Worm (Caenorhabditis elegans) whole organism, L3 larva: ENCODE measurements around the gene dcr-1.

Experiments
- R02D3.7 ChIP-seq: fragments of 150-350 bp; optimal IDR thresholded peaks from 2 replicates; lab custom pipeline; 2014; ENCODE audit warnings: missing biosample characterization, missing genetic modification characterization
- ZK546.5 ChIP-seq: sonication (generic microtip); optimal IDR thresholded peaks from 2 replicates; lab custom pipeline; 2017; ENCODE audit warnings: missing biosample characterization, missing genetic modification characterization
- aly-2 ChIP-seq: fragments of 150-350 bp; optimal IDR thresholded peaks from 2 replicates; lab custom pipeline; 2014; ENCODE audit warnings: missing biosample characterization, missing genetic modification characterization
- ama-1 ChIP-seq: fragments of 150-350 bp; optimal IDR thresholded peaks from 2 replicates; lab custom pipeline; 2018
- ceh-16 ChIP-seq: sonication (generic microtip); optimal IDR thresholded peaks from 2 replicates; lab custom pipeline; 2017; ENCODE audit warnings: missing biosample characterization, missing genetic modification characterization
- ceh-28 ChIP-seq: fragments of 150-350 bp; optimal IDR thresholded peaks from 2 replicates; lab custom pipeline; 2014; ENCODE audit warnings: missing biosample characterization, missing genetic modification reagents, missing genetic modification characterization
- ceh-82 ChIP-seq: fragments of 150-350 bp; optimal IDR thresholded peaks from 2 replicates; lab custom pipeline; 2014; ENCODE audit warnings: missing biosample characterization, missing genetic modification characterization
- ceh-9 ChIP-seq: sonication (generic microtip); optimal IDR thresholded peaks from 2 replicates; lab custom pipeline; 2018; ENCODE audit warnings: missing biosample characterization, missing genetic modification characterization
- egl-27 ChIP-seq: sonication (generic microtip); optimal IDR thresholded peaks from 4 replicates; lab custom pipeline; 2017; ENCODE audit warnings: missing biosample characterization, missing genetic modification reagents, missing genetic modification characterization
- egl-5 ChIP-seq: fragments of 150-350 bp; optimal IDR thresholded peaks from 2 replicates; lab custom pipeline; 2017; ENCODE audit warnings: missing biosample characterization, missing genetic modification reagents, missing genetic modification characterization, inconsistent platforms
- elt-1 ChIP-seq: fragments of 150-350 bp; optimal IDR thresholded peaks from 2 replicates; lab custom pipeline; 2014; ENCODE audit warnings: missing biosample characterization, missing genetic modification characterization
- elt-2 ChIP-seq: sonication (generic microtip); optimal IDR thresholded peaks from 2 replicates; lab custom pipeline; 2016; ENCODE audit warnings: missing genetic modification reagents, mild to moderate bottlenecking, missing genetic modification characterization, missing compliant biosample characterization
- elt-3 ChIP-seq, 3 experiments: fragments of 150-350 bp in 1 of 3; sonication (generic microtip) in 2 of 3; optimal IDR thresholded peaks; 2 replicates in 2 of 3; 4 replicates in 1 of 3; lab custom pipeline; 2014 to 2017; ENCODE audit warnings: missing biosample characterization in 3 of 3, missing genetic modification characterization in 3 of 3
- eor-1 ChIP-seq, 2 experiments: fragments of 150-350 bp; optimal IDR thresholded peaks; 2 replicates each; lab custom pipeline; 2014 to 2018; ENCODE audit warnings: missing biosample characterization in 2 of 2, missing genetic modification characterization in 2 of 2
- fkh-10 ChIP-seq: sonication (generic microtip); optimal IDR thresholded peaks from 2 replicates; lab custom pipeline; 2017; ENCODE audit warnings: missing biosample characterization, missing genetic modification reagents, missing genetic modification characterization
- fkh-2 ChIP-seq: fragments of 150-350 bp; optimal IDR thresholded peaks from 2 replicates; lab custom pipeline; 2014; ENCODE audit warnings: missing biosample characterization, missing genetic modification reagents, missing genetic modification characterization
- fos-1 ChIP-seq: fragments of 150-350 bp; optimal IDR thresholded peaks from 2 replicates; lab custom pipeline; 2014; ENCODE audit warnings: missing biosample characterization, missing genetic modification characterization
- hmg-11 ChIP-seq: sonication (generic microtip); optimal IDR thresholded peaks from 2 replicates; lab custom pipeline; 2016; ENCODE audit warnings: missing genetic modification characterization, missing compliant biosample characterization
- jun-1 ChIP-seq: fragments of 150-350 bp; optimal IDR thresholded peaks from 2 replicates; lab custom pipeline; 2014; ENCODE audit warnings: missing biosample characterization, missing genetic modification reagents, missing genetic modification characterization
- lin-15B ChIP-seq: fragments of 150-350 bp; optimal IDR thresholded peaks from 2 replicates; lab custom pipeline; 2014; ENCODE audit warnings: missing biosample characterization, missing genetic modification characterization
- lin-39 ChIP-seq: fragments of 150-350 bp; optimal IDR thresholded peaks from 2 replicates; lab custom pipeline; 2018; ENCODE audit warnings: missing biosample characterization, missing genetic modification reagents, missing genetic modification characterization
- lsy-12 ChIP-seq: sonication (generic microtip); optimal IDR thresholded peaks from 2 replicates; lab custom pipeline; 2016; ENCODE audit warnings: mild to moderate bottlenecking, missing genetic modification characterization, missing compliant biosample characterization
- mdl-1 ChIP-seq: fragments of 150-350 bp; optimal IDR thresholded peaks from 2 replicates; lab custom pipeline; 2014; ENCODE audit warnings: missing biosample characterization, missing genetic modification characterization
- mml-1 ChIP-seq: fragments of 150-350 bp; sonication (generic microtip); optimal IDR thresholded peaks from 3 replicates; lab custom pipeline; 2014; ENCODE audit warnings: missing biosample characterization, missing genetic modification characterization
- nfya-1 ChIP-seq: sonication (generic microtip); optimal IDR thresholded peaks from 2 replicates; lab custom pipeline; 2017; ENCODE audit warnings: missing genetic modification characterization, mild to moderate bottlenecking, missing compliant biosample characterization, antibody characterized with exemption, moderate library complexity; ENCODE audit not compliant: insufficient read depth
- nhr-11 ChIP-seq: fragments of 150-350 bp; optimal IDR thresholded peaks from 2 replicates; lab custom pipeline; 2014; ENCODE audit warnings: missing biosample characterization, missing genetic modification characterization
- nhr-12 ChIP-seq: fragments of 150-350 bp; optimal IDR thresholded peaks from 2 replicates; lab custom pipeline; 2014; ENCODE audit warnings: missing biosample characterization, missing genetic modification characterization
- nhr-23 ChIP-seq: fragments of 150-350 bp; optimal IDR thresholded peaks from 2 replicates; lab custom pipeline; 2014; ENCODE audit warnings: missing biosample characterization, missing genetic modification reagents, missing genetic modification characterization
- nhr-237 ChIP-seq: fragments of 150-350 bp; optimal IDR thresholded peaks from 2 replicates; lab custom pipeline; 2014; ENCODE audit warnings: missing biosample characterization, missing genetic modification characterization
- nhr-25 ChIP-seq: sonication (generic microtip); optimal IDR thresholded peaks from 2 replicates; lab custom pipeline; 2017; ENCODE audit warnings: missing biosample characterization, missing genetic modification characterization
- nhr-28 ChIP-seq: fragments of 150-350 bp; optimal IDR thresholded peaks from 2 replicates; lab custom pipeline; 2014; ENCODE audit warnings: missing biosample characterization, missing genetic modification characterization
- nhr-43 ChIP-seq: sonication (generic microtip); optimal IDR thresholded peaks from 2 replicates; lab custom pipeline; 2016; ENCODE audit warnings: mild to moderate bottlenecking, missing genetic modification characterization, missing compliant biosample characterization; ENCODE audit not compliant: poor library complexity, severe bottlenecking
- nhr-67 ChIP-seq: fragments of 150-350 bp; optimal IDR thresholded peaks from 2 replicates; lab custom pipeline; 2014; ENCODE audit warnings: missing biosample characterization, missing genetic modification characterization
- nhr-76 ChIP-seq: fragments of 150-350 bp; sonication (generic microtip); optimal IDR thresholded peaks from 5 replicates; lab custom pipeline; 2014; ENCODE audit warnings: missing biosample characterization, missing genetic modification characterization
- nhr-77 ChIP-seq: fragments of 150-350 bp; optimal IDR thresholded peaks from 2 replicates; lab custom pipeline; 2014; ENCODE audit warnings: missing biosample characterization, missing genetic modification characterization
- pha-4 ChIP-seq: fragments of 150-350 bp; optimal IDR thresholded peaks from 2 replicates; lab custom pipeline; 2014; ENCODE audit warnings: missing biosample characterization, missing genetic modification reagents, missing genetic modification characterization
- pqm-1 ChIP-seq: fragments of 150-350 bp; optimal IDR thresholded peaks from 2 replicates; lab custom pipeline; 2017; ENCODE audit warnings: missing biosample characterization, missing genetic modification characterization, inconsistent platforms
- snpc-4 ChIP-seq: fragments of 150-350 bp; optimal IDR thresholded peaks from 2 replicates; lab custom pipeline; 2014; ENCODE audit warnings: missing biosample characterization, missing genetic modification characterization
- tbx-2 ChIP-seq: sonication (generic microtip); optimal IDR thresholded peaks from 2 replicates; lab custom pipeline; 2016; ENCODE audit warnings: mild to moderate bottlenecking, missing genetic modification characterization, missing compliant biosample characterization
- unc-39 ChIP-seq: sonication (generic microtip); optimal IDR thresholded peaks from 4 replicates; lab custom pipeline; 2017; ENCODE audit warnings: missing biosample characterization, missing genetic modification characterization
- unc-62 ChIP-seq: fragments of 150-350 bp; sonication (generic microtip); optimal IDR thresholded peaks from 4 replicates; lab custom pipeline; 2014; ENCODE audit warnings: missing biosample characterization, missing genetic modification reagents, missing genetic modification characterization
- ztf-11 ChIP-seq: fragments of 150-350 bp; optimal IDR thresholded peaks from 2 replicates; lab custom pipeline; 2014; ENCODE audit warnings: missing biosample characterization, missing genetic modification characterization

Gene dcr-1

DNA sequence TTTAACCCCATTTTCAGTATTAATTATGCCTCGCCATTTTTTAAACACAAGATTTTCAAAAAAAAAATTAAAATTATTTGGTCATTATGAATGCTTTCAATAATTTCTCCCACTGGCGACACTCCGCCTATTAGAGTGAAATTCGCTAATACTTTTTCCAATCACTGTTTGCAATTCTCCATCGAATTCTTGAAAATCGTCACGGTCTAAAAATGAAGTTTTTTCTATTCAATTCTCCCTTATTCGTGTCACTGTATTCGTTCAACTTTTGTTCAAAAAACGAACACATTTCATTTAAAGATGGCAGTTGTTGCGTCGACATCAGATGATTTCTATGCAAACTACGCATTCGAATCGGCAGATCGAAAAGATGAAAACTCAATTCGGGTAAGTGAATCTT, 28.4 kb upstream of the dcr-1 start, which contains the start of gene C14B9.3:
C14B9.3 (plus strand) TSS at position 301 of the 400 bp plus-strand sequence.
- TF ChIP-seq lsy-12 (no peak), unc-39 (tag; lab: Kevin White, UChicago) (no peak), egl-27 (tag; lab: Kevin White, UChicago) (no peak), nhr-43 (no peak), ZK546.5 (tag; lab: Kevin White, UChicago) (no peak), mdl-1 (tag; lab: Kevin White, UChicago) (no peak), nfya-1 (tag; lab: Kevin White, UChicago) (no peak), ceh-9 (no peak), elt-3 (tag; optimal IDR thresholded peaks at IDR 0.05; lab: Kevin White, UChicago) (no peak), mml-1 (tag; lab: Kevin White, UChicago) (no peak)

ce11 chrIII:8106476-8106875, 26.4 kb upstream of the dcr-1 start:
- no peak for TF ChIP-seq ama-1
- TF ChIP-seq egl-27 (tag; lab: Kevin White, UChicago), result no peak
- no peak for TF ChIP-seq nhr-67 (tag; lab: Kevin White, UChicago)
- TF ChIP-seq fkh-2, result no peak
- TF ChIP-seq mdl-1 (tag; lab: Kevin White, UChicago), result no peak
- TF ChIP-seq aly-2 (tag; lab: Kevin White, UChicago), result no peak
- no peak for TF ChIP-seq nhr-76 (tag; lab: Kevin White, UChicago)
- no peak for TF ChIP-seq fkh-10
- TF ChIP-seq lsy-12, result no peak
- peak; percentile 28 for TF ChIP-seq elt-2
- TF ChIP-seq eor-1 (tag; optimal IDR thresholded peaks at IDR 0.05; lab: Kevin White, UChicago), result no peak
- TF ChIP-seq mml-1 (tag; lab: Kevin White, UChicago), result no peak
- no peak for TF ChIP-seq nhr-25 (tag; lab: Kevin White, UChicago)
- TF ChIP-seq ceh-28 (tag; lab: Kevin White, UChicago), result no peak
- no peak for TF ChIP-seq unc-62 (GFP tag; lab: Kevin White, UChicago)
- TF ChIP-seq nfya-1 (tag; lab: Kevin White, UChicago), result peak; percentile 66
- TF ChIP-seq R02D3.7 (tag; lab: Kevin White, UChicago), result no peak
- TF ChIP-seq lin-39 (tag; lab: Kevin White, UChicago), result peak; percentile 75
- no peak for TF ChIP-seq elt-3 (tag; optimal IDR thresholded peaks at IDR 0.05; lab: Kevin White, UChicago)
- no peak for TF ChIP-seq pqm-1 (tag; lab: Kevin White, UChicago)
- no peak for TF ChIP-seq elt-1 (tag; lab: Kevin White, UChicago)
- no peak for TF ChIP-seq fos-1 (tag; lab: Kevin White, UChicago)
- no peak for TF ChIP-seq nhr-77 (tag; lab: Kevin White, UChicago)
- no peak for TF ChIP-seq jun-1 (tag; lab: Kevin White, UChicago)
- TF ChIP-seq egl-5 (tag; lab: Kevin White, UChicago), result no peak
- TF ChIP-seq nhr-28 (tag; lab: Kevin White, UChicago), result no peak
- no peak for TF ChIP-seq ztf-11 (tag; lab: Kevin White, UChicago)
- no peak for TF ChIP-seq ceh-16 (tag; lab: Kevin White, UChicago)
- TF ChIP-seq nhr-12, result no peak
- TF ChIP-seq ZK546.5 (tag; lab: Kevin White, UChicago), result no peak
- TF ChIP-seq nhr-237 (tag; lab: Kevin White, UChicago), result no peak
- TF ChIP-seq nhr-23, result no peak
- TF ChIP-seq ceh-82 (tag; lab: Kevin White, UChicago), result no peak
- no peak for TF ChIP-seq nhr-43
- no peak for TF ChIP-seq ceh-9
- peak; percentile 70 for TF ChIP-seq hmg-11 (tag; lab: Kevin White, UChicago)
- no peak for TF ChIP-seq nhr-11 (tag; lab: Kevin White, UChicago)
- no peak for TF ChIP-seq snpc-4 (tag; lab: Kevin White, UChicago)
- peak; percentile 45 for TF ChIP-seq pha-4
- no peak for TF ChIP-seq tbx-2
- TF ChIP-seq unc-39 (tag; lab: Kevin White, UChicago), result no peak

ce11 chrIII:8105771-8106170, 25.7 kb upstream of the dcr-1 start:
- TF ChIP-seq ZK546.5 (tag; lab: Kevin White, UChicago), result no peak
- TF ChIP-seq lin-15B (tag; lab: Kevin White, UChicago), result no peak
- no peak for TF ChIP-seq nhr-43
- TF ChIP-seq mml-1 (tag; lab: Kevin White, UChicago), result no peak
- TF ChIP-seq nhr-25 (tag; lab: Kevin White, UChicago), result peak; percentile 10
- no peak for TF ChIP-seq fos-1 (tag; lab: Kevin White, UChicago)
- no peak for TF ChIP-seq nhr-23
